Fruit fly (Drosophila melanogaster) whole organism, wandering third instar larva: Measurements from ENCODE around the gene yellow-g.

ENCODE experiments used
- Abd-B ChIP-seq: fragments of >200 bp; optimal IDR thresholded peaks from 2 replicates; lab custom pipeline; 2017; ENCODE audit warnings: missing biosample characterization, missing genetic modification characterization
- CG9705 ChIP-seq: fragments of 200-800 bp; sonication (Bioruptor generic); optimal IDR thresholded peaks from 2 replicates; lab custom pipeline; 2018; ENCODE audit warnings: missing biosample characterization, mild to moderate bottlenecking, missing genetic modification characterization
- CrebA ChIP-seq: fragments of 200-800 bp; sonication (Bioruptor generic); optimal IDR thresholded peaks from 2 replicates; lab custom pipeline; 2016; ENCODE audit warnings: missing biosample characterization, mild to moderate bottlenecking, missing genetic modification characterization, borderline replicate concordance
- Dfd ChIP-seq: fragments of >200 bp; optimal IDR thresholded peaks from 2 replicates; lab custom pipeline; 2017; ENCODE audit warnings: missing biosample characterization, missing genetic modification characterization
- Dif ChIP-seq: fragments of 200-275, 200-300 bp; sonication (Bioruptor generic); optimal IDR thresholded peaks from 2 replicates; lab custom pipeline; 2018; ENCODE audit warnings: missing biosample characterization, missing genetic modification characterization; ENCODE audit not compliant: partially characterized antibody
- GATAd ChIP-seq: sonication (Bioruptor generic); optimal IDR thresholded peaks from 2 replicates; lab custom pipeline; 2016; ENCODE audit warnings: missing biosample characterization, missing genetic modification characterization
- HLH106 ChIP-seq: fragments of 200-800 bp; optimal IDR thresholded peaks from 3 replicates; lab custom pipeline; 2019; ENCODE audit warnings: missing biosample characterization, mild to moderate bottlenecking, missing genetic modification characterization, moderate library complexity
- Hnf4 ChIP-seq: fragments of 200-800 bp; sonication (Bioruptor generic); optimal IDR thresholded peaks from 2 replicates; lab custom pipeline; 2016; ENCODE audit warnings: missing biosample characterization, mild to moderate bottlenecking, missing genetic modification characterization
- Hr83 ChIP-seq: fragments of 200-300 bp; sonication (Bioruptor generic); optimal IDR thresholded peaks from 2 replicates; lab custom pipeline; 2016; ENCODE audit warnings: missing biosample characterization, mild to moderate bottlenecking, missing genetic modification characterization, moderate library complexity; ENCODE audit not compliant: poor library complexity, severe bottlenecking
- Jra ChIP-seq: sonication (Bioruptor generic); optimal IDR thresholded peaks from 2 replicates; lab custom pipeline; 2016; ENCODE audit warnings: missing biosample characterization, missing genetic modification characterization
- Myc ChIP-seq: fragments of >200 bp; optimal IDR thresholded peaks from 2 replicates; lab custom pipeline; 2017
- N ChIP-seq: fragments of >200 bp; optimal IDR thresholded peaks from 2 replicates; lab custom pipeline; 2018; ENCODE audit warnings: missing biosample characterization, missing external identifiers, missing genetic modification characterization
- OdsH ChIP-seq: fragments of 200-800 bp; sonication (Bioruptor generic); optimal IDR thresholded peaks from 2 replicates; lab custom pipeline; 2016; ENCODE audit warnings: missing biosample characterization, mild to moderate bottlenecking, missing genetic modification characterization
- Rel ChIP-seq, 2 experiments: fragments of 200-800 bp; sonication (Bioruptor generic) in 1 of 2; optimal IDR thresholded peaks; 2 replicates in 1 of 2; 3 replicates in 1 of 2; lab custom pipeline; 2016 to 2019; ENCODE audit warnings: mild to moderate bottlenecking in 2 of 2, missing biosample characterization in 2 of 2, missing genetic modification characterization in 2 of 2, moderate library complexity in 1 of 2
- Sp1 ChIP-seq: fragments of 200-800 bp; sonication (Bioruptor generic); optimal IDR thresholded peaks from 3 replicates; lab custom pipeline; 2019; ENCODE audit warnings: missing biosample characterization, mild to moderate bottlenecking, missing genetic modification characterization, moderate library complexity
- Vsx2 ChIP-seq: fragments of 200-300, 225-300 bp; sonication (Bioruptor generic); optimal IDR thresholded peaks from 2 replicates; lab custom pipeline; 2018; ENCODE audit warnings: missing biosample characterization, missing genetic modification characterization; ENCODE audit not compliant: partially characterized antibody
- br ChIP-seq: fragments of 200-800 bp; sonication (Bioruptor generic); optimal IDR thresholded peaks from 2 replicates; lab custom pipeline; 2016; ENCODE audit warnings: missing biosample characterization, missing genetic modification characterization
- brk ChIP-seq: fragments of 200-800 bp; sonication (Bioruptor generic); optimal IDR thresholded peaks from 2 replicates; lab custom pipeline; 2016; ENCODE audit warnings: missing biosample characterization, mild to moderate bottlenecking, missing genetic modification characterization
- dl ChIP-seq, 2 experiments: fragments of 175-275, 200-275 bp in 1 of 2; fragments of 200-275 bp in 1 of 2; sonication (Bioruptor generic); optimal IDR thresholded peaks; lab custom pipeline; 2018; ENCODE audit warnings: mild to moderate bottlenecking in 2 of 2, missing biosample characterization in 2 of 2, missing genetic modification characterization in 2 of 2, moderate library complexity in 2 of 2; ENCODE audit not compliant: partially characterized antibody in 2 of 2, insufficient read depth in 1 of 2
- dmrt93B ChIP-seq: fragments of 200-800 bp; sonication (Bioruptor generic); optimal IDR thresholded peaks from 2 replicates; lab custom pipeline; 2018; ENCODE audit warnings: missing biosample characterization, mild to moderate bottlenecking, missing genetic modification characterization
- dsf ChIP-seq: sonication (Bioruptor generic); optimal IDR thresholded peaks from 2 replicates; lab custom pipeline; 2016; ENCODE audit warnings: missing biosample characterization, missing genetic modification characterization, borderline replicate concordance
- ey ChIP-seq: fragments of 200-800 bp; sonication (Bioruptor generic); optimal IDR thresholded peaks from 2 replicates; lab custom pipeline; 2016; ENCODE audit warnings: missing biosample characterization, missing genetic modification characterization
- foxo ChIP-seq, 2 experiments: fragments of 200-800 bp; sonication (Bioruptor generic); optimal IDR thresholded peaks; 2 replicates in 1 of 2; 3 replicates in 1 of 2; lab custom pipeline; 2016 to 2017; ENCODE audit warnings: missing biosample characterization in 2 of 2, missing genetic modification characterization in 2 of 2
- fru ChIP-seq: fragments of 200-800 bp; sonication (Bioruptor generic); optimal IDR thresholded peaks from 3 replicates; lab custom pipeline; 2016; ENCODE audit warnings: missing biosample characterization, mild to moderate bottlenecking, missing genetic modification characterization
- h ChIP-seq: fragments of 200-800 bp; sonication (Bioruptor generic); optimal IDR thresholded peaks from 3 replicates; lab custom pipeline; 2016; ENCODE audit warnings: missing biosample characterization, mild to moderate bottlenecking, missing genetic modification characterization
- jim ChIP-seq: fragments of 175-275, 200-325 bp; sonication (Bioruptor generic); optimal IDR thresholded peaks from 2 replicates; lab custom pipeline; 2016; ENCODE audit warnings: missing biosample characterization, mild to moderate bottlenecking, missing genetic modification characterization
- pan ChIP-seq: fragments of >200 bp; optimal IDR thresholded peaks from 2 replicates; lab custom pipeline; 2017
- psq ChIP-seq: fragments of 200-800 bp; sonication (Bioruptor generic); optimal IDR thresholded peaks from 3 replicates; lab custom pipeline; 2017; ENCODE audit warnings: missing biosample characterization, mild to moderate bottlenecking, missing genetic modification characterization, moderate library complexity
- rgr ChIP-seq: fragments of 200-800 bp; sonication (Bioruptor generic); optimal IDR thresholded peaks from 3 replicates; lab custom pipeline; 2016; ENCODE audit warnings: missing biosample characterization, mild to moderate bottlenecking, missing genetic modification characterization
- sage ChIP-seq: fragments of 200-800 bp; sonication (Bioruptor generic); optimal IDR thresholded peaks from 2 replicates; lab custom pipeline; 2016; ENCODE audit warnings: missing biosample characterization, mild to moderate bottlenecking, missing genetic modification characterization
- sv ChIP-seq: fragments of 200-800 bp; sonication (Bioruptor generic); optimal IDR thresholded peaks from 3 replicates; lab custom pipeline; 2016; ENCODE audit warnings: missing biosample characterization, missing genetic modification characterization
- tai ChIP-seq: sonication (Bioruptor generic); optimal IDR thresholded peaks from 2 replicates; lab custom pipeline; 2016; ENCODE audit warnings: missing biosample characterization, missing genetic modification characterization
- woc ChIP-seq: sonication (Bioruptor generic); optimal IDR thresholded peaks from 2 replicates; lab custom pipeline; 2016; ENCODE audit warnings: missing biosample characterization, mild to moderate bottlenecking, missing genetic modification characterization

yellow-g gene

dm6 chr3L:2273392-2273791 is 823 bp upstream of the yellow-g start:
- no peak for TF ChIP-seq Hnf4 (GFP tag; lab: Kevin White, UChicago)
- TF ChIP-seq Hr83 = no peak
- no peak for TF ChIP-seq rgr
- no peak for TF ChIP-seq HLH106 (tag; lab: Kevin White, UChicago)
- TF ChIP-seq Rel (GFP tag; optimal IDR thresholded peaks at IDR 0.05; lab: Kevin White, UChicago) = no peak
- peak; percentile 97 for TF ChIP-seq Rel (tag; optimal IDR thresholded peaks at IDR 0.05; lab: Kevin White, UChicago)
- no peak for TF ChIP-seq Dfd (GFP tag; lab: Kevin White, UChicago)
- TF ChIP-seq dl (GFP tag; optimal IDR thresholded peaks at IDR 0.05; lab: Kevin White, UChicago; ENCODE audit: insufficient read depth in 1 of 2, partially characterized antibody in 2 of 2) = no peak
- TF ChIP-seq, all 38 proteins: peak for 1

- TF ChIP-seq Rel (GFP tag; optimal IDR thresholded peaks at IDR 0.05; lab: Kevin White, UChicago) = no peak
- TF ChIP-seq Rel (tag; optimal IDR thresholded peaks at IDR 0.05; lab: Kevin White, UChicago) = no peak
- no peak for TF ChIP-seq Dfd (GFP tag; lab: Kevin White, UChicago)
- TF ChIP-seq N (GFP tag; lab: Kevin White, UChicago) = no peak
- TF ChIP-seq rgr = no peak
- TF ChIP-seq fru (GFP tag; lab: Kevin White, UChicago) = no peak
- no peak for TF ChIP-seq Abd-B (GFP tag; lab: Kevin White, UChicago)
- TF ChIP-seq Hnf4 (GFP tag; lab: Kevin White, UChicago) = no peak
- TF ChIP-seq sv (GFP tag; lab: Kevin White, UChicago) = no peak
- TF ChIP-seq foxo (GFP tag; optimal IDR thresholded peaks at IDR 0.05; lab: Kevin White, UChicago) = no peak
- TF ChIP-seq dl (GFP tag; optimal IDR thresholded peaks at IDR 0.05; lab: Kevin White, UChicago; ENCODE audit: insufficient read depth in 1 of 2, partially characterized antibody in 2 of 2) = no peak
- no peak for TF ChIP-seq br (GFP tag; lab: Kevin White, UChicago)
- TF ChIP-seq OdsH = no peak
- TF ChIP-seq GATAd = no peak
- TF ChIP-seq Dif (GFP tag; lab: Kevin White, UChicago) = no peak
- TF ChIP-seq CrebA = no peak
- no peak for TF ChIP-seq Hr83
- TF ChIP-seq dsf = no peak
- no peak for TF ChIP-seq Vsx2 (GFP tag; lab: Kevin White, UChicago)
- TF ChIP-seq sage = no peak
- TF ChIP-seq Sp1 = no peak
Observed at dm6 chr3L:2268525-2268924, 4.0 kb downstream of the yellow-g start, which contains the start of gene CG32302. TSS of gene CG32302 (plus strand) at chr3L:2268825.

- TF ChIP-seq Jra (GFP tag; lab: Kevin White, UChicago) (no peak), Dif (GFP tag; lab: Kevin White, UChicago) (no peak), Hr83 (no peak), N (GFP tag; lab: Kevin White, UChicago) (no peak), dsf (no peak), jim (GFP tag; lab: Kevin White, UChicago) (no peak), Myc (lab: Kevin White, UChicago) (no peak)
Observed at dm6 chr3L:2267558-2267957, 5.0 kb downstream of the yellow-g start, which contains the start of gene obst-I. TSS of gene obst-I (plus strand) at chr3L:2267858.

dm6 chr3L:2265692-2266444 is 6.7 kb downstream of the yellow-g start, which contains the start of the genes ecd and CG13806:
TSS of gene ecd (minus strand) at chr3L:2265857.
TSS of gene CG13806 (plus strand) at chr3L:2266394.
- TF ChIP-seq Hnf4 (GFP tag; lab: Kevin White, UChicago) (no peak), dmrt93B (GFP tag; lab: Kevin White, UChicago) (no peak), Myc (lab: Kevin White, UChicago) (peak; percentile 65), OdsH (no peak), Sp1 (peak; percentile 0), rgr (peak; percentile 24), Hr83 (peak; percentile 21), HLH106 (tag; lab: Kevin White, UChicago) (no peak), foxo (GFP tag; optimal IDR thresholded peaks at IDR 0.05; lab: Kevin White, UChicago) (peak in 1 of 2 experiments; percentile 12), tai (GFP tag; lab: Kevin White, UChicago) (no peak), h (GFP tag; lab: Kevin White, UChicago) (peak; percentile 8)

dm6 chr3L:2262515-2262944 is 10.0 kb downstream of the yellow-g start, which contains the start of the genes oxt and CG13807:
TSS of gene oxt (minus strand) at chr3L:2262664.
TSS of gene CG13807 (plus strand) at chr3L:2262919.
- peak; percentile 69 for TF ChIP-seq fru (GFP tag; lab: Kevin White, UChicago)
- TF ChIP-seq br (GFP tag; lab: Kevin White, UChicago) = peak; percentile 76
- no peak for TF ChIP-seq Dfd (GFP tag; lab: Kevin White, UChicago)
- TF ChIP-seq dmrt93B (GFP tag; lab: Kevin White, UChicago) = peak; percentile 76
- TF ChIP-seq brk (GFP tag; lab: Kevin White, UChicago) = no peak
- TF ChIP-seq woc (GFP tag; lab: Kevin White, UChicago) = peak; percentile 59
- no peak for TF ChIP-seq Jra (GFP tag; lab: Kevin White, UChicago)
- no peak for TF ChIP-seq pan
- peak; percentile 79 for TF ChIP-seq CG9705 (GFP tag; lab: Kevin White, UChicago)
- peak; percentile 86 for TF ChIP-seq Sp1
- peak; percentile 74 for TF ChIP-seq psq (GFP tag; lab: Kevin White, UChicago)
- no peak for TF ChIP-seq Rel (GFP tag; optimal IDR thresholded peaks at IDR 0.05; lab: Kevin White, UChicago)
- peak; percentile 82 for TF ChIP-seq Rel (tag; optimal IDR thresholded peaks at IDR 0.05; lab: Kevin White, UChicago)
- peak; percentile 4 for TF ChIP-seq Myc (lab: Kevin White, UChicago)
- peak; percentile 92 for TF ChIP-seq HLH106 (tag; lab: Kevin White, UChicago)
- peak; percentile 80 for TF ChIP-seq sv (GFP tag; lab: Kevin White, UChicago)
- peak; percentile 82 for TF ChIP-seq OdsH
- TF ChIP-seq Dif (GFP tag; lab: Kevin White, UChicago) = no peak
- peak; percentile 64 for TF ChIP-seq ey (GFP tag; lab: Kevin White, UChicago)
- TF ChIP-seq tai (GFP tag; lab: Kevin White, UChicago) = no peak
- no peak for TF ChIP-seq jim (GFP tag; lab: Kevin White, UChicago)
- no peak for TF ChIP-seq sage
- TF ChIP-seq Hr83 = peak; percentile 69
- TF ChIP-seq CrebA = no peak
- TF ChIP-seq foxo (GFP tag; optimal IDR thresholded peaks at IDR 0.05; lab: Kevin White, UChicago) = peak in 1 of 2 experiments; percentile 86
- peak; percentile 94 for TF ChIP-seq rgr
- TF ChIP-seq h (GFP tag; lab: Kevin White, UChicago) = peak; percentile 96
- peak; percentile 74 for TF ChIP-seq Vsx2 (GFP tag; lab: Kevin White, UChicago)
